Worm (Caenorhabditis elegans) whole organism, L4 larva: ENCODE results near the gene srh-246.

Experiments
- D1046.2 ChIP-seq: fragments of 200-800 bp; sonication (Bioruptor generic); IDR thresholded peaks from 2 replicates; pipeline ENCODE4 v1.3.6; 2022; ENCODE audit warnings: missing genetic modification characterization, missing compliant biosample characterization
- F37D6.2 ChIP-seq: sonication (generic microtip); optimal IDR thresholded peaks from 2 replicates; lab custom pipeline; 2016; ENCODE audit warnings: mild to moderate bottlenecking, missing genetic modification characterization, missing compliant biosample characterization
- F49E8.2 ChIP-seq: sonication (generic microtip); optimal IDR thresholded peaks from 2 replicates; lab custom pipeline; 2016; ENCODE audit warnings: missing compliant biosample characterization, mild to moderate bottlenecking, missing genetic modification characterization, borderline replicate concordance
- Y48G9A.11 ChIP-seq: fragments of 200-800 bp; sonication (Bioruptor generic); IDR thresholded peaks from 2 replicates; pipeline ENCODE4 v1.3.6; 2022; ENCODE audit warnings: missing genetic modification reagents, missing genetic modification characterization, missing compliant biosample characterization
- ZK337.2 ChIP-seq: fragments of 200-800 bp; sonication (Bioruptor generic); IDR thresholded peaks from 2 replicates; pipeline ENCODE4 v1.3.6; 2022; ENCODE audit warnings: missing genetic modification reagents, missing genetic modification characterization, missing compliant biosample characterization
- ZK546.5 ChIP-seq, 2 experiments: sonication (generic microtip); optimal IDR thresholded peaks; 2 replicates each; lab custom pipeline; 2017; ENCODE audit warnings: missing biosample characterization in 2 of 2, missing genetic modification characterization in 2 of 2
- aha-1 ChIP-seq: fragments of 150-350 bp; peaks from one replicate; lab custom pipeline; 2014; ENCODE audit warnings: missing biosample characterization, missing genetic modification characterization
- ceh-28 ChIP-seq: fragments of 150-350 bp; optimal IDR thresholded peaks from 2 replicates; lab custom pipeline; 2014; ENCODE audit warnings: missing biosample characterization, missing genetic modification reagents, missing genetic modification characterization
- ceh-82 ChIP-seq: sonication (generic microtip); optimal IDR thresholded peaks from 2 replicates; lab custom pipeline; 2017; ENCODE audit warnings: missing biosample characterization, missing genetic modification characterization
- dmd-9 ChIP-seq: fragments of 200-800 bp; sonication (Bioruptor generic); IDR thresholded peaks from 2 replicates; pipeline ENCODE4 v1.3.6; 2022; ENCODE audit warnings: missing genetic modification reagents, missing genetic modification characterization, missing compliant biosample characterization
- dve-1 ChIP-seq: sonication (generic microtip); optimal IDR thresholded peaks from 2 replicates; lab custom pipeline; 2017; ENCODE audit warnings: antibody characterized with exemption, mild to moderate bottlenecking, missing genetic modification characterization, missing compliant biosample characterization; ENCODE audit not compliant: insufficient read depth
- egl-43 ChIP-seq: fragments of 200-800 bp; sonication (Bioruptor generic); IDR thresholded peaks from 2 replicates; pipeline ENCODE4 v1.3.6; 2022; ENCODE audit warnings: missing genetic modification reagents, missing genetic modification characterization, missing compliant biosample characterization
- fkh-10 ChIP-seq: fragments of 150-350 bp; optimal IDR thresholded peaks from 2 replicates; lab custom pipeline; 2014; ENCODE audit warnings: missing biosample characterization, missing genetic modification reagents, missing genetic modification characterization
- fos-1 ChIP-seq: fragments of 150-350 bp; optimal IDR thresholded peaks from 2 replicates; lab custom pipeline; 2014; ENCODE audit warnings: missing biosample characterization, missing genetic modification characterization
- gei-8 ChIP-seq: fragments of 200-800 bp; sonication (Bioruptor generic); optimal IDR thresholded peaks from 2 replicates; lab custom pipeline; 2018; ENCODE audit warnings: mild to moderate bottlenecking, missing genetic modification characterization, missing compliant biosample characterization
- hlh-30 ChIP-seq: sonication (generic microtip); optimal IDR thresholded peaks from 2 replicates; lab custom pipeline; 2017; ENCODE audit warnings: antibody characterized with exemption, mild to moderate bottlenecking, missing genetic modification characterization, missing compliant biosample characterization; ENCODE audit not compliant: insufficient read depth
- hmg-1.1 ChIP-seq: fragments of 200-800 bp; sonication (Bioruptor generic); IDR thresholded peaks from 2 replicates; pipeline ENCODE4 v1.3.6; 2022; ENCODE audit warnings: missing genetic modification reagents, missing genetic modification characterization, missing compliant biosample characterization
- jun-1 ChIP-seq: fragments of 150-350 bp; optimal IDR thresholded peaks from 2 replicates; lab custom pipeline; 2014; ENCODE audit warnings: missing biosample characterization, missing genetic modification reagents, missing genetic modification characterization
- lim-7 ChIP-seq: fragments of 200-800 bp; sonication (Bioruptor generic); IDR thresholded peaks from 2 replicates; pipeline ENCODE4 v1.3.6; 2022; ENCODE audit warnings: missing genetic modification characterization, missing compliant biosample characterization
- lin-13 ChIP-seq: fragments of 150-350 bp; optimal IDR thresholded peaks from 2 replicates; lab custom pipeline; 2014; ENCODE audit warnings: missing biosample characterization, missing genetic modification reagents, missing genetic modification characterization
- lin-29 ChIP-seq: fragments of 200-800 bp; sonication (Bioruptor generic); IDR thresholded peaks from 2 replicates; pipeline ENCODE4 v1.3.6; 2022; ENCODE audit warnings: missing genetic modification reagents, missing genetic modification characterization, missing compliant biosample characterization
- lin-38 ChIP-seq: fragments of 200-800 bp; sonication (Bioruptor generic); IDR thresholded peaks from 2 replicates; pipeline ENCODE4 v1.3.6; 2022; ENCODE audit warnings: missing genetic modification reagents, missing genetic modification characterization, missing compliant biosample characterization
- mep-1 ChIP-seq: fragments of 150-350 bp; sonication (generic microtip); optimal IDR thresholded peaks from 3 replicates; lab custom pipeline; 2014; ENCODE audit warnings: missing biosample characterization, missing genetic modification characterization
- mes-2 ChIP-seq: sonication (generic microtip); optimal IDR thresholded peaks from 2 replicates; lab custom pipeline; 2016; ENCODE audit warnings: missing genotype, mild to moderate bottlenecking, missing genetic modification characterization, missing compliant biosample characterization; ENCODE audit not compliant: poor library complexity, severe bottlenecking
- nhr-10 ChIP-seq: fragments of 150-350 bp; optimal IDR thresholded peaks from 2 replicates; lab custom pipeline; 2014; ENCODE audit warnings: missing biosample characterization, missing genetic modification characterization
- nhr-41 ChIP-seq: fragments of 200-800 bp; sonication (Bioruptor generic); IDR thresholded peaks from 2 replicates; pipeline ENCODE4 v1.3.6; 2022; ENCODE audit warnings: missing genetic modification reagents, missing genetic modification characterization, missing compliant biosample characterization
- nhr-48 ChIP-seq: sonication (generic microtip); optimal IDR thresholded peaks from 2 replicates; lab custom pipeline; 2016; ENCODE audit warnings: mild to moderate bottlenecking, missing genetic modification characterization, missing compliant biosample characterization
- php-3 ChIP-seq: fragments of 200-800 bp; sonication (Bioruptor generic); IDR thresholded peaks from 2 replicates; pipeline ENCODE4 v1.3.6; 2022; ENCODE audit warnings: missing genetic modification reagents, missing genetic modification characterization, missing compliant biosample characterization
- rbr-2 ChIP-seq: sonication (generic microtip); optimal IDR thresholded peaks from 2 replicates; lab custom pipeline; 2016; ENCODE audit warnings: missing genotype, missing genetic modification characterization, missing compliant biosample characterization
- saeg-2 ChIP-seq: fragments of 200-800 bp; sonication (Bioruptor generic); IDR thresholded peaks from 2 replicates; pipeline ENCODE4 v1.3.6; 2022; ENCODE audit warnings: missing genetic modification reagents, missing genetic modification characterization, missing compliant biosample characterization
- sdz-12 ChIP-seq: fragments of 200-800 bp; sonication (Bioruptor generic); optimal IDR thresholded peaks from 2 replicates; lab custom pipeline; 2018; ENCODE audit warnings: mild to moderate bottlenecking, missing genetic modification characterization, missing compliant biosample characterization
- snpc-1.2 ChIP-seq: fragments of 200-800 bp; sonication (Bioruptor generic); IDR thresholded peaks from 2 replicates; pipeline ENCODE4 v1.3.6; 2022; ENCODE audit warnings: missing genetic modification reagents, missing genetic modification characterization, missing compliant biosample characterization
- tag-97 ChIP-seq: fragments of 200-800 bp; sonication (Bioruptor generic); IDR thresholded peaks from 2 replicates; pipeline ENCODE4 v1.3.6; 2022; ENCODE audit warnings: missing genetic modification characterization, missing compliant biosample characterization
- unc-39 ChIP-seq: sonication (generic microtip); optimal IDR thresholded peaks from 2 replicates; lab custom pipeline; 2017; ENCODE audit warnings: missing biosample characterization, missing genetic modification characterization
- unc-62 ChIP-seq, 3 experiments: fragments of 150-350 bp in 1 of 3; sonication (generic microtip); optimal IDR thresholded peaks in 2 of 3; peaks in 1 of 3; 1 replicate in 1 of 3; 2 replicates in 2 of 3; lab custom pipeline; 2014 to 2017; ENCODE audit warnings: missing biosample characterization in 3 of 3, missing genetic modification characterization in 3 of 3, missing genetic modification reagents in 3 of 3, missing genotype in 1 of 3
- vab-7 ChIP-seq: fragments of 200-800 bp; sonication (Bioruptor generic); IDR thresholded peaks from 2 replicates; pipeline ENCODE4 v1.3.6; 2022; ENCODE audit warnings: missing genetic modification reagents, missing genetic modification characterization, missing compliant biosample characterization
- zfp-2 ChIP-seq: sonication (generic microtip); optimal IDR thresholded peaks from 2 replicates; lab custom pipeline; 2016; ENCODE audit warnings: mild to moderate bottlenecking, missing genetic modification characterization, missing compliant biosample characterization
- zfp-3 ChIP-seq: fragments of 200-800 bp; sonication (Bioruptor generic); conservative IDR thresholded peaks from 2 replicates; pipeline ENCODE4 v1.3.6; 2022; ENCODE audit warnings: missing genetic modification reagents, missing genetic modification characterization, missing compliant biosample characterization
- zip-2 ChIP-seq: fragments of 150-350 bp; optimal IDR thresholded peaks from 2 replicates; lab custom pipeline; 2014; ENCODE audit warnings: missing biosample characterization, missing genetic modification characterization

The srh-246 gene

DNA sequence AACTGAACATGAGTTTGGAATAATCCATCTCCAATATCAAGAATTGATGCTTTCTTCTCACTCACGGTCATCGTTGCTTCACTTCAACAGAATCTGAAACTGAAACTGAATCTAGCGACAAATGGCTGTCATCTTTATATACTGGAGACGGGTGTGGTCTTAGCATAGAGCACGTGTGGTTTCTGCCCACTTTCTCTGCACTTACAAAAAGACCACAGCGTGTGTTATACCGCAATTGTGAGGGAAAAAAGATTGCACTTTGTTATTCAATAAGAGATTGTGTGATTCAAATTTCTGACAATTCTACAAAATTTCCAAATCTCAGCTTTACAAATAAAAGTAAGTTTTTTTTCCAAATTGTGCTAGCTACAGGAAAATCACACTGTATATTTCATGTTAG lies 11.4 kb downstream of the srh-246 start, which contains the start of gene F48G7.12:
F48G7.12 (minus strand) TSS at position 101 of the 400 bp plus-strand sequence.
- no peak for TF ChIP-seq sdz-12
- no peak for TF ChIP-seq saeg-2
- TF ChIP-seq mep-1 (tag; lab: Kevin White, UChicago) = no peak
- TF ChIP-seq zfp-3 (GFP tag; lab: Robert Waterston, UW) = no peak
- no peak for TF ChIP-seq jun-1
- no peak for TF ChIP-seq snpc-1.2 (GFP tag; lab: Robert Waterston, UW)
- TF ChIP-seq fos-1 (tag; lab: Kevin White, UChicago) = no peak
- TF ChIP-seq zip-2 (tag; lab: Kevin White, UChicago) = no peak
- no peak for TF ChIP-seq ZK546.5 (tag; optimal IDR thresholded peaks at IDR 0.05; lab: Kevin White, UChicago)
- TF ChIP-seq Y48G9A.11 (GFP tag; lab: Robert Waterston, UW) = no peak
- no peak for TF ChIP-seq ceh-28 (tag; lab: Kevin White, UChicago)

DNA sequence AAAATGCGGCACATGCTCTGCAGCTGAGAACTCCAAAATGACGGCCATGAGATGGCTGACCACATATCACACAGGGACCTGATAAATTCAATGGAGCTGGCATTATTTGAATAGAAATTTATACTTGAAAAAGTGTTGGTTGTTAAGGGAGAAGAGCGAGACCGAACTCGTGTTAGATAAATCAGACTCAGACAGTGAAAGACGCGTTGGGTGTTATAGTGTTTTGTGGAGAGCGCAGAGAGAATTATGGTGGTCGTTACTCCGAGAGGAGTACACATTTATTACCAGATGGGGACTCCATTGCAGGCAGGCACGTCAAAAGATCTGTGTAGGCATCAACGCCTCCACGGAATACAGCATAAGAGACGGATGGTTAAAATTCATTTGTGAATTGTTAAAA lies 14.8 kb downstream of the srh-246 start, which contains the start of gene nhr-190:
nhr-190 (minus strand) TSS at position 175 of the 400 bp plus-strand sequence.
- TF ChIP-seq F49E8.2 (tag; lab: Kevin White, UChicago) = no peak
- TF ChIP-seq lin-29 (GFP tag; lab: Robert Waterston, UW) = no peak
- TF ChIP-seq dve-1 = no peak
- TF ChIP-seq lim-7 (GFP tag; lab: Robert Waterston, UW) = 0 out of 2 replicates have a peak, but pooled peaks have one; percentile 3
- no peak for TF ChIP-seq vab-7 (GFP tag; lab: Robert Waterston, UW)
- TF ChIP-seq rbr-2 (tag; lab: Kevin White, UChicago) = no peak
- no peak for TF ChIP-seq nhr-41
- TF ChIP-seq lin-13 (GFP tag; lab: Kevin White, UChicago) = no peak
- TF ChIP-seq ceh-82 (tag; lab: Kevin White, UChicago) = no peak
- peak; percentile 58 for TF ChIP-seq hlh-30
- TF ChIP-seq php-3 (GFP tag; lab: Robert Waterston, UW) = no peak
- TF ChIP-seq tag-97 (GFP tag; lab: Robert Waterston, UW) = no peak
- TF ChIP-seq dmd-9 (GFP tag; lab: Robert Waterston, UW) = no peak
- no peak for TF ChIP-seq zfp-2
- no peak for TF ChIP-seq nhr-48 (tag; lab: Kevin White, UChicago)
- TF ChIP-seq mes-2 (tag; lab: Kevin White, UChicago) = no peak
- no peak for TF ChIP-seq unc-62 (GFP tag; optimal IDR thresholded peaks at IDR 0.05 in 1 of 2; lab: Kevin White, UChicago)
- no peak for TF ChIP-seq unc-62 (tag; optimal IDR thresholded peaks at IDR 0.05; lab: Kevin White, UChicago)
- TF ChIP-seq hmg-1.1 (GFP tag; lab: Robert Waterston, UW) = 0 out of 2 replicates have a peak, but pooled peaks have one; percentile 39
- TF ChIP-seq, all 104 proteins: peak for 3

DNA sequence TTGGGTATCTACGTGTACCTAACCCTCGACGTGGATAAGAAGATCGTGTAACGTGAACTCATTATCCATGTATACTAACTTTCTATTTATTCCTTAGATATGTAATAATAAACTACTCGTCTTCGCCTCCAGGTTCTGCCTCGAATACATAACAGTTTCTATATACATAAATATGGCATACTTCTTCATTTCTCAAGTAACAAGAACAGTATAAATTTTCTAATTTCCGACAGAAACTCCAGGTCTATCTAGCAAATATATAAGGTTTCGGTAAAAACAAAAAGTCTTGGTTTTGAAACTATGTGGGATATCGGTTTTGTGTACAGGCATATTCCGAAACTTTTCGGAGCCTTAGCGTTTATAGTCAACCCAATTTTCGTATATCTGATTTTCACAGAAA lies 19.2 kb downstream of the srh-246 start, which contains the start of gene srj-37:
srj-37 (plus strand) TSS at position 301 of the 400 bp plus-strand sequence.
- TF ChIP-seq D1046.2 (no peak), lin-38 (GFP tag; lab: Robert Waterston, UW) (no peak), hmg-1.1 (GFP tag; lab: Robert Waterston, UW) (no peak), ZK337.2 (GFP tag; lab: Robert Waterston, UW) (no peak), fkh-10 (GFP tag; lab: Kevin White, UChicago) (no peak), dmd-9 (GFP tag; lab: Robert Waterston, UW) (no peak), gei-8 (GFP tag; lab: Kevin White, UChicago) (no peak), egl-43 (GFP tag; lab: Robert Waterston, UW) (no peak), unc-62 (GFP tag; optimal IDR thresholded peaks at IDR 0.05 in 1 of 2; lab: Kevin White, UChicago) (no peak), unc-62 (tag; optimal IDR thresholded peaks at IDR 0.05; lab: Kevin White, UChicago) (no peak), F37D6.2 (no peak), nhr-10 (tag; lab: Kevin White, UChicago) (no peak), unc-39 (tag; lab: Kevin White, UChicago) (no peak), aha-1 (tag; lab: Kevin White, UChicago) (no peak)
